Worm (Caenorhabditis elegans) whole organism, young adult: ENCODE data around the gene F28B12.1.

Experiments
- F23B12.7 ChIP-seq: sonication (generic microtip); optimal IDR thresholded peaks from 2 replicates; lab custom pipeline; 2017; ENCODE audit warnings: missing genetic modification characterization, mild to moderate bottlenecking, missing compliant biosample characterization, antibody characterized with exemption, moderate library complexity; ENCODE audit not compliant: insufficient read depth
- F49E8.2 ChIP-seq: sonication (generic microtip); optimal IDR thresholded peaks from 3 replicates; lab custom pipeline; 2017; ENCODE audit warnings: missing genetic modification characterization, mild to moderate bottlenecking, missing compliant biosample characterization, antibody characterized with exemption, moderate library complexity; ENCODE audit not compliant: insufficient read depth
- T26A5.8 ChIP-seq: sonication (generic microtip); optimal IDR thresholded peaks from 2 replicates; lab custom pipeline; 2016; ENCODE audit warnings: missing genetic modification characterization, missing compliant biosample characterization
- Y53G8AR.9 ChIP-seq: fragments of 200-800 bp; sonication (Bioruptor generic); conservative IDR thresholded peaks from 2 replicates; pipeline ENCODE4 v1.3.6; 2022; ENCODE audit warnings: missing genetic modification reagents, missing genetic modification characterization, missing compliant biosample characterization
- Y79H2A.3 ChIP-seq: fragments of 200-800 bp; sonication (Bioruptor generic); conservative IDR thresholded peaks from 2 replicates; pipeline ENCODE4 v1.3.6; 2022; ENCODE audit warnings: missing genetic modification reagents, missing genetic modification characterization, missing compliant biosample characterization
- ama-1 ChIP-seq, 3 experiments: fragments of 150-350 bp in 1 of 3; sonication (generic microtip) in 2 of 3; optimal IDR thresholded peaks; 2 replicates each; lab custom pipeline; 2014 to 2018; ENCODE audit warnings: missing biosample characterization in 2 of 3, missing genetic modification characterization in 2 of 3, missing genetic modification reagents in 2 of 3
- atf-7 ChIP-seq: sonication (generic microtip); optimal IDR thresholded peaks from 2 replicates; lab custom pipeline; 2017; ENCODE audit warnings: mild to moderate bottlenecking, missing genetic modification characterization, missing compliant biosample characterization
- attf-3 ChIP-seq: fragments of 200-800 bp; sonication (Bioruptor generic); conservative IDR thresholded peaks from 2 replicates; pipeline ENCODE4 v1.3.6; 2022; ENCODE audit warnings: missing genetic modification reagents, missing genetic modification characterization, missing compliant biosample characterization
- attf-5 ChIP-seq: fragments of 200-800 bp; sonication (Bioruptor generic); optimal IDR thresholded peaks from 2 replicates; lab custom pipeline; 2018; ENCODE audit warnings: mild to moderate bottlenecking, missing genetic modification characterization, missing compliant biosample characterization
- bed-1 ChIP-seq: fragments of 200-800 bp; sonication (Bioruptor generic); IDR thresholded peaks from 2 replicates; pipeline ENCODE4 v1.3.6; 2022; ENCODE audit warnings: missing genetic modification reagents, missing genetic modification characterization, missing compliant biosample characterization
- cebp-1 ChIP-seq, 2 experiments: fragments of 200-800 bp in 1 of 2; sonication (Bioruptor generic) in 1 of 2; sonication (generic microtip) in 1 of 2; IDR thresholded peaks in 1 of 2; optimal IDR thresholded peaks in 1 of 2; 2 replicates each; pipeline versions ENCODE4 v1.3.6 to Lab custom; 2017 to 2022; ENCODE audit warnings: missing compliant biosample characterization in 2 of 2, missing genetic modification characterization in 2 of 2, mild to moderate bottlenecking in 1 of 2, missing genetic modification reagents in 1 of 2, moderate library complexity in 1 of 2
- ceh-100 ChIP-seq: fragments of 200-800 bp; sonication (Bioruptor generic); IDR thresholded peaks from 2 replicates; pipeline ENCODE4 v1.3.6; 2022; ENCODE audit warnings: missing genetic modification reagents, missing genetic modification characterization, missing compliant biosample characterization
- dox-1 ChIP-seq: fragments of 200-800 bp; sonication (Bioruptor generic); IDR thresholded peaks from 2 replicates; pipeline ENCODE4 v1.3.6; 2022; ENCODE audit warnings: missing genetic modification reagents, missing genetic modification characterization, missing compliant biosample characterization
- dpff-1 ChIP-seq: sonication (generic microtip); optimal IDR thresholded peaks from 2 replicates; lab custom pipeline; 2017; ENCODE audit warnings: mild to moderate bottlenecking, missing genetic modification characterization, missing compliant biosample characterization
- egl-44 ChIP-seq: fragments of 200-800 bp; sonication (Bioruptor generic); IDR thresholded peaks from 2 replicates; pipeline ENCODE4 v1.3.6; 2022; ENCODE audit warnings: missing genetic modification reagents, missing genetic modification characterization, missing compliant biosample characterization
- ets-4 ChIP-seq: fragments of 200-800 bp; sonication (Bioruptor generic); optimal IDR thresholded peaks from 2 replicates; lab custom pipeline; 2018; ENCODE audit warnings: mild to moderate bottlenecking, missing genetic modification characterization, missing compliant biosample characterization
- fkh-3 ChIP-seq: sonication (generic microtip); optimal IDR thresholded peaks from 2 replicates; lab custom pipeline; 2016; ENCODE audit warnings: mild to moderate bottlenecking, missing genetic modification characterization, missing compliant biosample characterization
- hmg-1.2 ChIP-seq: fragments of 200-800 bp; sonication (Bioruptor generic); IDR thresholded peaks from 2 replicates; pipeline ENCODE4 v1.3.6; 2022; ENCODE audit warnings: missing genetic modification reagents, missing genetic modification characterization, missing compliant biosample characterization
- lag-1 ChIP-seq: fragments of 200-800 bp; sonication (Bioruptor generic); IDR thresholded peaks from 2 replicates; pipeline ENCODE4 v1.3.6; 2022; ENCODE audit warnings: missing genetic modification reagents, missing genetic modification characterization, missing compliant biosample characterization
- lsl-1 ChIP-seq: fragments of 200-800 bp; sonication (Bioruptor generic); optimal IDR thresholded peaks from 2 replicates; lab custom pipeline; 2018; ENCODE audit warnings: mild to moderate bottlenecking, missing genetic modification characterization, moderate library complexity, missing compliant biosample characterization
- lsy-27 ChIP-seq: sonication (generic microtip); optimal IDR thresholded peaks from 2 replicates; lab custom pipeline; 2017; ENCODE audit warnings: missing genetic modification characterization, mild to moderate bottlenecking, missing compliant biosample characterization, antibody characterized with exemption, missing genotype, borderline replicate concordance; ENCODE audit not compliant: insufficient read depth
- madf-6 ChIP-seq: fragments of 200-800 bp; sonication (Bioruptor generic); IDR thresholded peaks from 2 replicates; pipeline ENCODE4 v1.3.6; 2022; ENCODE audit warnings: missing genetic modification reagents, missing genetic modification characterization, missing compliant biosample characterization
- mcd-1 ChIP-seq: fragments of 200-800 bp; sonication (Bioruptor generic); IDR thresholded peaks from 2 replicates; pipeline ENCODE4 v1.3.6; 2022; ENCODE audit warnings: missing genetic modification reagents, missing genetic modification characterization, missing compliant biosample characterization
- nhr-27 ChIP-seq: fragments of 200-800 bp; sonication (Bioruptor generic); optimal IDR thresholded peaks from 2 replicates; lab custom pipeline; 2018; ENCODE audit warnings: mild to moderate bottlenecking, missing genetic modification characterization, moderate library complexity, missing compliant biosample characterization
- nhr-80 ChIP-seq: sonication (generic microtip); optimal IDR thresholded peaks from 2 replicates; lab custom pipeline; 2016; ENCODE audit warnings: missing genetic modification characterization, missing compliant biosample characterization
- repo-1 ChIP-seq: sonication (generic microtip); optimal IDR thresholded peaks from 2 replicates; lab custom pipeline; 2017; ENCODE audit warnings: mild to moderate bottlenecking, missing genetic modification characterization, missing compliant biosample characterization
- snpc-3.4 ChIP-seq: sonication (generic microtip); optimal IDR thresholded peaks from 2 replicates; lab custom pipeline; 2017; ENCODE audit warnings: missing genetic modification characterization, mild to moderate bottlenecking, missing compliant biosample characterization, antibody characterized with exemption, moderate library complexity, missing genotype, missing genetic modification reagents
- snpc-4 ChIP-seq, 5 experiments: fragments of 150-350 bp in 1 of 5; sonication (generic microtip) in 4 of 5; optimal IDR thresholded peaks; 2 replicates each; lab custom pipeline; 2014 to 2018; ENCODE audit warnings: missing genetic modification characterization in 5 of 5, missing biosample characterization in 3 of 5, antibody characterized with exemption in 2 of 5, mild to moderate bottlenecking in 2 of 5, missing compliant biosample characterization in 2 of 5, missing genotype in 2 of 5, moderate library complexity in 2 of 5, missing genetic modification reagents in 1 of 5
- tlf-1 ChIP-seq: fragments of 200-800 bp; sonication (Bioruptor generic); optimal IDR thresholded peaks from 2 replicates; lab custom pipeline; 2018; ENCODE audit warnings: mild to moderate bottlenecking, missing genetic modification characterization, missing compliant biosample characterization

Gene F28B12.1

DNA sequence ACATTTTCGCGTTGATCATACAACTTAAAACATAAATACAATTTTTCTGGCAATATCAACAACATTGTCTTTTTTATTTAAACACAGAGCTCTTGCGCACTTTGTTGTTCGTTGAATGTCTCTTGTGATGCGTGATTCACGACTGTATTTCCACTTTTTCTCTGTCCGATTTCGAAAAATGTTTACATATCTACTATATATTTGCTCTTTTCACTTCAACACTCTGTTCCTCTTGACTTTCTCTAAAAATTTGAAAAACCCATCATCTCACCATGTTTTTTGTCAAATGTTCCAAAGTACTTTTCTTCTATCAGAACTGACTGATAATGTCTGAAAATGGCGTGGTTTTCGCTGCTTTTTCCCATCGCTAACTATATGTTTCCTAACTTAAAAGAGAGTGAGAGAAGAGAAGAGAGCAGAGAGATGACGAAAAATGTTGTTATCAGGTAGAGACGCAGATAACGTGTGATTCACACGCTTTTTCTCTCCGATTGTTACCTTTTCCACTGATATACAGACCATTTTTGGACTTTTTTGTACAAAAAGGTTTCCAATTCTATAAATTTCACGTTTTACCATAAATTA lies 30.7 kb upstream of the F28B12.1 start:
- peak; percentile 9 for TF ChIP-seq atf-7
- TF ChIP-seq dox-1 (GFP tag; lab: Robert Waterston, UW): 0 out of 2 replicates have a peak, but pooled peaks have one; percentile 41
- TF ChIP-seq lsy-27: no peak
- peak; percentile 43 for TF ChIP-seq ets-4 (GFP tag; lab: Kevin White, UChicago)
- no peak for TF ChIP-seq F49E8.2 (tag; lab: Kevin White, UChicago)
- TF ChIP-seq cebp-1 (GFP tag; IDR thresholded peaks at IDR 0.05; lab: Robert Waterston, UW): no peak
- TF ChIP-seq cebp-1 (tag; optimal IDR thresholded peaks at IDR 0.05; lab: Kevin White, UChicago): peak; percentile 52
- peak; percentile 93 for TF ChIP-seq nhr-80 (tag; lab: Kevin White, UChicago)
- no peak for TF ChIP-seq ama-1 (optimal IDR thresholded peaks at IDR 0.05; lab: Kevin White, UChicago)
- no peak for TF ChIP-seq ama-1 (GFP tag; optimal IDR thresholded peaks at IDR 0.05; lab: Kevin White, UChicago)
- TF ChIP-seq hmg-1.2: peak; percentile 41; the same call in 1 of the 2 replicates
- no peak for TF ChIP-seq Y79H2A.3 (GFP tag; lab: Robert Waterston, UW)
- TF ChIP-seq attf-5 (GFP tag; lab: Kevin White, UChicago): peak; percentile 12
- TF ChIP-seq, all 124 proteins: peak for 7

DNA sequence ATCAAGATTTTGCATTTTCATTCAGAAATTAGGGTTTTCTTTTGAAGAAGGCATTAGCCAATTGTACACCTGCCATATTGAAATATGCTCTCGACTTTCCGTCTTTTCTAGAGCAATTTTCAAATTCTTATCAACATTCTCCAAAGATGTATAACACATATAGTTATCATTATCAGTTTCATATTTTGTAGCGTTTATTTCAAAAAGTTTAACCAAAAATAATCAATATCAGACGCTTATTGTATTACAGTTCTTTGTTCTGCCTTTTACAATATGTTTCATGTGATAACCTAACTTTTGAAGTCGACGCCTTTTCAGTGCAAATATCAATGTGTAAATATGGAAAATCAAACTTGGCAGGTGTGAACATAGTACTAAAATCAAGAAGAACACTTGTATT lies 28.8 kb upstream of the F28B12.1 start:
- peak; percentile 50 for TF ChIP-seq nhr-80 (tag; lab: Kevin White, UChicago)
- TF ChIP-seq tlf-1 (GFP tag; lab: Kevin White, UChicago): no peak
- TF ChIP-seq, all 124 proteins: peak for 1

DNA sequence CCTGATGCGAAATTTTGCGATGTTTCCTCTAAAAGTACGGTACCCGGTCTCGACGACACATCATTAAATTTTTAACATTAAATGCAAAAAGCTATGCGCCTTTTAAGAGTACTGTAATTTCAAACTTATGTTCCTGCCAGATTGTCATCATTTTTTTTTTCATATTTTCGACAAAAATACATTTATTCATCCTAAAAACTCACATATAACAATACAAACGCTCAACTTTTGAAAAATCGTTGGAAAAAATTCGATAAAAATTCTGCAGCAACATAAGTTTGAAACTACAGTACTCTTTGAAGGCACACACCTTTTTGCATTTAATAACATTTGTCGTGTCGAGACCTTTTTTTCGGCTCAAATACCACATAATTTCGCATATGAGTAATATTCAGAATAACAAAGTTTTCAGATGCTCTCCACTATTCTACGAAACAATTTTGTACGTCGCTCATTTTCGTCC lies 25.7 kb upstream of the F28B12.1 start, which contains the start of gene frh-1:
TSS of gene frh-1 (plus strand) at position 413 of the 463 bp plus-strand sequence.
- no peak for TF ChIP-seq lag-1
- TF ChIP-seq bed-1: no peak
- no peak for TF ChIP-seq dpff-1 (tag; lab: Kevin White, UChicago)
- TF ChIP-seq nhr-27 (tag; lab: Kevin White, UChicago): no peak
- 0 out of 2 replicates have a peak, but pooled peaks have one; percentile 57 for TF ChIP-seq Y53G8AR.9
- no peak for TF ChIP-seq snpc-3.4 (tag; lab: Kevin White, UChicago)
- peak; percentile 2 for TF ChIP-seq lsl-1 (GFP tag; lab: Kevin White, UChicago)
- no peak for TF ChIP-seq attf-5 (GFP tag; lab: Kevin White, UChicago)
- peak; percentile 41 for TF ChIP-seq repo-1
- 0 out of 2 replicates have a peak, but pooled peaks have one; percentile 22 for TF ChIP-seq madf-6 (GFP tag; lab: Robert Waterston, UW)

DNA sequence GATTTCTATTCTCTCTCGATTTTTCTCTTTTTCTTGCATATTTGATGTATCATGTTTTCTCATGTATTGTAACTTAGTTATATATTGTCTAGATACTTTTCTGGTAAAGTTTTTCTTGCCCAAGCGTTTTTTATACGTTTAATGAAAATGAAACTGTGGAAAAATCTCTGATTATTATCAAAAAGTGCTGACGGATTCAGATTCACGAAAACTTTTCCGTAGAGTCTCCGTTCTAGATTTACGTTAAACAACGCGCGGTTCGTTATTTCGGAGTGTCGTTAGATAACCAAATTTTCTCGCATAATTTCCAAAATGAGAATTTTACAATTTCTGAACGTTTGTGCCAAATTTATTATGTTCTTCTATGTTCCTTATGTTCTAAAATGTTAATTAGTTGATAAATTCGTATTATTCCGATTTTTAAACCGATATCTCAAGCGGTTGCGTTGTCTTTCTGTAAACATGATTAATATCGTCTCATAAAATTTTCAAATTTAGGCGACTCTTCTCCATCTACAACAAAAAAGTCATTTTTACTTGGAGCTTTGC lies 24.5 kb upstream of the F28B12.1 start, which contains the start of gene ptp-2:
TSS of gene ptp-2 (plus strand) at position 499 of the 549 bp plus-strand sequence.
- TF ChIP-seq cebp-1 (GFP tag; IDR thresholded peaks at IDR 0.05; lab: Robert Waterston, UW) (no peak), cebp-1 (tag; optimal IDR thresholded peaks at IDR 0.05; lab: Kevin White, UChicago) (peak; percentile 17), ama-1 (optimal IDR thresholded peaks at IDR 0.05; lab: Kevin White, UChicago) (no peak), ama-1 (GFP tag; optimal IDR thresholded peaks at IDR 0.05; lab: Kevin White, UChicago) (peak in 1 of 2 experiments; percentile 19), ceh-100 (GFP tag; lab: Robert Waterston, UW) (peak; percentile 75), attf-3 (GFP tag; lab: Robert Waterston, UW) (peak; percentile 95), T26A5.8 (tag; lab: Kevin White, UChicago) (no peak), bed-1 (no peak), fkh-3 (tag; lab: Kevin White, UChicago) (no peak), egl-44 (GFP tag; lab: Robert Waterston, UW) (no peak), snpc-4 (GFP tag; optimal IDR thresholded peaks at IDR 0.05; lab: Kevin White, UChicago) (no peak), snpc-4 (tag; optimal IDR thresholded peaks at IDR 0.05; lab: Kevin White, UChicago) (peak in 1 of 4 experiments; percentile 0), F23B12.7 (peak; percentile 42), mcd-1 (GFP tag; lab: Robert Waterston, UW) (no peak)
- TF ChIP-seq, all 124 proteins: peak for 6
